Worm (Caenorhabditis elegans): ENCODE results near the gene W04G3.10.

W04G3.10 gene

DNA sequence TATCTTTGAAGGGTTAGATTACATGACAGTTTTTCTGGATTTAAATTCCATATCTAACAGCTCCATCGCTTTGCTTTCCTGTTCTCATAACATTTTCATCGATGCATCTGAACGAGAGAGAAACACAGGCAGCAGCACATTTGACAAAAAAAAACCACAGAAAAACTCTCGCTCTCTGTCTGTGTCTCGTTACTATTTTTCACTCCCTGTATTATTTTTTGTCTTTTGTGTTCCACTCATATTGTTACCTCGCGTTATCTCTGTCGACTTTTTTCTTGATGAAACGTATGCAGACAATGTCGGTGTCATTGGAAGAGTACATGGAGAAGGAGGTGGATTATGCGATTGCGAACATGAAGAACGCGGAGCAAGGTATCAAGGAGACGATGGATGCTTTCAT is 10.9 kb upstream of the W04G3.10 start, which contains the start of gene W04G3.11:
TSS of gene W04G3.11 (plus strand) at position 244 of the 400 bp plus-strand sequence.
- no peak for TF ChIP-seq ces-1 (GFP tag; optimal IDR thresholded peaks at IDR 0.05)
- TF ChIP-seq sptf-1 (tag; optimal IDR thresholded peaks at IDR 0.05) = no peak
- no peak for TF ChIP-seq nhr-76 (tag; optimal IDR thresholded peaks at IDR 0.05)
- no peak for TF ChIP-seq lin-32 (GFP tag; optimal IDR thresholded peaks at IDR 0.05)

DNA sequence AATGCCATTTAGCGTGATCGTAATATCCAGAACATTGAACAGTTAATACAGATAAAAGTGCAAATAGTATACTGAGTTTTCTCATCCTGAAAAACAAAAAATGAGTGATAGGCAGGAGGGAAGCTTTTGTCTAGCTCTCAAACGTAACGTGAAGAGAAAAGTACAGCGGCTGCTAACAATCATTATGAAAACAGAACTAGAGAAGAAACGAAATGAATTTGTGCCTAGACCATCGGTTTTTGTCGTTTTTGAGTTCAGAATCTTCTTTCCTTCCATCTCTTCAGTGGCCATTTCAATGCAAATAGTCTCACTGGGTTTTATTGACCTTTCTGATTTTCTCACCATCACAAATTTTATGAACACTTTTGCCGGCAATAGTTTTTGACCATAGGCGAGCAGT is 7.1 kb upstream of the W04G3.10 start, which contains the start of gene W04G3.7:
TSS of gene W04G3.7 (minus strand) at position 101 of the 400 bp plus-strand sequence.
- TF ChIP-seq mls-2 (tag; optimal IDR thresholded peaks at IDR 0.05) (no peak), lin-13 (tag; optimal IDR thresholded peaks at IDR 0.05) (no peak), hlh-1 (tag; optimal IDR thresholded peaks at IDR 0.05) (no peak), nhr-2 (tag; optimal IDR thresholded peaks at IDR 0.05) (no peak), ces-1 (GFP tag; optimal IDR thresholded peaks at IDR 0.05) (no peak), flh-1 (GFP tag; optimal IDR thresholded peaks at IDR 0.05) (no peak), nhr-76 (tag; optimal IDR thresholded peaks at IDR 0.05) (no peak), unc-39 (tag; optimal IDR thresholded peaks at IDR 0.05) (no peak), ztf-11 (tag; optimal IDR thresholded peaks at IDR 0.05) (no peak), ceh-83 (GFP tag; optimal IDR thresholded peaks at IDR 0.05) (no peak), zip-8 (tag; optimal IDR thresholded peaks at IDR 0.05) (no peak), elt-3 (tag; optimal IDR thresholded peaks at IDR 0.05) (no peak), nhr-28 (tag; optimal IDR thresholded peaks at IDR 0.05) (no peak), sem-2 (GFP tag; optimal IDR thresholded peaks at IDR 0.05) (no peak), sptf-1 (tag; optimal IDR thresholded peaks at IDR 0.05) (no peak), ham-2 (GFP tag; optimal IDR thresholded peaks at IDR 0.05) (no peak), nhr-12 (tag; optimal IDR thresholded peaks at IDR 0.05) (no peak), drap-1 (GFP tag; optimal IDR thresholded peaks at IDR 0.05) (no peak)

DNA sequence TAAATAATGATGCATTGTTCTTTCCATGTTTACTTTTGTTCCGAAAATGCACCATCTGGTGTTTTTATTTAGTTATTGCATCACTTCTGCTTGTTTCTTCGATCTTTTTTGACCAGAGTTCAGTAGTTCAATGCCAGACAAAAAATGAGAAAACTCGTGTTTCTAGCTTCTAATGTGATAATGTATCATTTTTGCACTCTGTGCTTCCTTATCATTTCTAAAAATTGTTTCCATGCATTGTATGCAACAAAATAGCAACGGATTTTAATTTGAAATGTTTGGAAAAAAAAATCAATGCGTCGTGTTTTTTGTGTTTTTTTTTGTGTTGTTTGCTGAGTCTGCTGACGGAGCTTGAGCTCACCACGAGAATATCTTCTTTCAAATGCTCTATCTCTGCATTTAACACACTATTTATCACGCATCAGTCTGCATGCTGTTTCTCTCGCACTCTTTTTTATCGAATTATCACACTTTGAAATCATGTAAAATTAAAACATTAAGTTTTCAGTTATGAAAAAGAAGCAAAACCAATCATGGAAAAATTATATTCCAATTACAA is 2.2 kb upstream of the W04G3.10 start, which contains the start of gene sulp-7:
TSS of gene sulp-7 (plus strand) at position 509 of the 559 bp plus-strand sequence.
- TF ChIP-seq tbx-8 (GFP tag; optimal IDR thresholded peaks at IDR 0.05) = no peak
- TF ChIP-seq ceh-39 (tag; optimal IDR thresholded peaks at IDR 0.05) = no peak
- TF ChIP-seq unc-62 (GFP tag; optimal IDR thresholded peaks at IDR 0.05) = no peak
- no peak for TF ChIP-seq ceh-83 (GFP tag; optimal IDR thresholded peaks at IDR 0.05)
- TF ChIP-seq flh-1 (GFP tag; optimal IDR thresholded peaks at IDR 0.05) = no peak
- TF ChIP-seq cnd-1 (tag; optimal IDR thresholded peaks at IDR 0.05) = no peak
- TF ChIP-seq ham-2 (GFP tag; optimal IDR thresholded peaks at IDR 0.05) = no peak
- no peak for TF ChIP-seq mep-1 (tag; optimal IDR thresholded peaks at IDR 0.05)

DNA sequence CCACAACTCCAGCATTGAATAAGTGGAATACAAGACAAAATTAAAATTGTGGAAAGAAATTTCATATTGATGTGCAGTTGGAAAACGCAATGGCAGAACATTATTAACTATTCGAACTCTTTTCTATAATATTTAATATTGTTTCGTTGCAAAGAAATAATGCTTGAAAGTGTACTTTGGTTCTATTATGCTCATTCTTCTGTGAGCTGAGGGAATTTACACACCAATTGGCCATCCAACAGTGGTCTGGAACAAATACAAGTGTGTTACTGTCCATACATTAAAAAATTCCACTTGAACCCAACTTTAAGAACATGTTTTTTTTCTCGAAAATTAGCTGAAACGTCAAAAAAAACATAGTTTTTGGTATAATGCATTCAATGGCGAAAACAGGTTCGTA is 1.6 kb upstream of the W04G3.10 start, which contains the start of gene W04G3.13:
TSS of gene W04G3.13 (minus strand) at position 101 of the 400 bp plus-strand sequence.
- TF ChIP-seq unc-39 (tag; optimal IDR thresholded peaks at IDR 0.05) (no peak), mab-5 (tag; optimal IDR thresholded peaks at IDR 0.05) (no peak), ztf-11 (tag; optimal IDR thresholded peaks at IDR 0.05) (no peak), lin-32 (GFP tag; optimal IDR thresholded peaks at IDR 0.05) (no peak), ham-2 (GFP tag; optimal IDR thresholded peaks at IDR 0.05) (no peak), drap-1 (GFP tag; optimal IDR thresholded peaks at IDR 0.05) (no peak), ceh-83 (GFP tag; optimal IDR thresholded peaks at IDR 0.05) (no peak), hlh-1 (tag; optimal IDR thresholded peaks at IDR 0.05) (no peak), tbx-8 (GFP tag; optimal IDR thresholded peaks at IDR 0.05) (no peak), ceh-39 (tag; optimal IDR thresholded peaks at IDR 0.05) (no peak), lsy-2 (tag; optimal IDR thresholded peaks at IDR 0.05) (no peak), mep-1 (tag; optimal IDR thresholded peaks at IDR 0.05) (no peak), snpc-4 (tag; optimal IDR thresholded peaks at IDR 0.05) (no peak), bed-3 (GFP tag; optimal IDR thresholded peaks at IDR 0.05) (no peak), sptf-1 (tag; optimal IDR thresholded peaks at IDR 0.05) (no peak), elt-3 (tag; optimal IDR thresholded peaks at IDR 0.05) (no peak)

DNA sequence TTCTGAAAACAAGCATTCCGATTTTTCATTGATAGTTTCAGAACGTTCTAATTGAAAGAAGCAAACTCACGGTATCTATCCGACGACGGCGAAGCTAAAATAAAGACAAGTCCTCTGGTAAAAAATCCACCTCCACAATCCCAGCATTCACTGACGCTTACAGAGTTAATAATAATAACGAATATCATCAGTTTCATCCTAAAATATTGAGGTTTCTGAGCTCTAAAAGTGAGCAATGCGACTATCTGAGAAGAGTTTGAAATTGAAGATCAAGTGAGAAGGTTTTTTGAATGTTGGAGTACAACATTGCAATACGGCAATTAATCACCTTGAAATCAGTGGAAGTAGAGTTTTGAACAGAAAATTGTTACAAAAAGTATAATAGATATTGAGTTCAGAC is 1.6 kb downstream of the W04G3.10 start, which contains the start of gene W04G3.12:
TSS of gene W04G3.12 (minus strand) at position 311 of the 400 bp plus-strand sequence.
- TF ChIP-seq ztf-11 (tag; optimal IDR thresholded peaks at IDR 0.05) (no peak), snpc-4 (tag; optimal IDR thresholded peaks at IDR 0.05) (no peak), flh-1 (GFP tag; optimal IDR thresholded peaks at IDR 0.05) (no peak), unc-120 (tag; optimal IDR thresholded peaks at IDR 0.05; ENCODE audit: poor library complexity, severe bottlenecking) (no peak), ceh-43 (GFP tag; optimal IDR thresholded peaks at IDR 0.05) (no peak), unc-39 (tag; optimal IDR thresholded peaks at IDR 0.05) (no peak), nhr-28 (tag; optimal IDR thresholded peaks at IDR 0.05) (no peak), mls-2 (tag; optimal IDR thresholded peaks at IDR 0.05) (no peak), zip-8 (tag; optimal IDR thresholded peaks at IDR 0.05) (no peak), drap-1 (GFP tag; optimal IDR thresholded peaks at IDR 0.05) (no peak), lin-32 (GFP tag; optimal IDR thresholded peaks at IDR 0.05) (no peak)
